Fruit fly (Drosophila melanogaster): Measurements from ENCODE around the gene kto.

Gene kto

dm6 chr3L:19817807-19818531, 18.4 kb upstream of the kto start, which contains the start of the genes Fibp and Deaf1 (continued):
- TF ChIP-seq CG31388 (GFP tag; optimal IDR thresholded peaks at IDR 0.05) (peak; percentile 49), lmd (GFP tag; IDR thresholded peaks at IDR 0.05) (peak; percentile 71; the same call in 1 of the 2 replicates), Sox102F (GFP tag; optimal IDR thresholded peaks at IDR 0.05) (no peak), CG12391 (tag; optimal IDR thresholded peaks at IDR 0.05) (peak; percentile 88), Gsc (GFP tag; IDR thresholded peaks at IDR 0.05) (0 out of 2 replicates have a peak, but pooled peaks have one; percentile 6), CG7963 (GFP tag; IDR thresholded peaks at IDR 0.05; ENCODE audit: partially characterized antibody) (peak; percentile 96), CG7372 (GFP tag; IDR thresholded peaks at IDR 0.05) (peak; percentile 59), Atf3 (GFP tag; optimal IDR thresholded peaks at IDR 0.05) (peak; percentile 79), ato (GFP tag; IDR thresholded peaks at IDR 0.05; ENCODE audit: partially characterized antibody) (peak; percentile 95), zen (tag; optimal IDR thresholded peaks at IDR 0.05) (peak; percentile 75), CTCF (GFP tag; optimal IDR thresholded peaks at IDR 0.05) (no peak), CG17385 (GFP tag; optimal IDR thresholded peaks at IDR 0.05) (peak; percentile 97), CG42726 (GFP tag; IDR thresholded peaks at IDR 0.05; ENCODE audit: partially characterized antibody) (peak; percentile 99), ind (GFP tag; optimal IDR thresholded peaks at IDR 0.05) (peak; percentile 81), CG12659 (GFP tag; optimal IDR thresholded peaks at IDR 0.05) (peak; percentile 86), CG7271 (tag; optimal IDR thresholded peaks at IDR 0.05) (no peak), Abd-B (GFP tag; optimal IDR thresholded peaks at IDR 0.05) (peak; percentile 87), bbx (GFP tag; IDR thresholded peaks at IDR 0.05; ENCODE audit: partially characterized antibody) (peak; percentile 98), CG4730 (GFP tag; IDR thresholded peaks at IDR 0.05) (0 out of 2 replicates have a peak, but pooled peaks have one; percentile 33), Blimp-1 (GFP tag; optimal IDR thresholded peaks at IDR 0.05) (peak; percentile 53), Dek (tag; optimal IDR thresholded peaks at IDR 0.05) (peak; percentile 70), mam (GFP tag; optimal IDR thresholded peaks at IDR 0.05) (peak; percentile 90), exex (tag; optimal IDR thresholded peaks at IDR 0.05) (peak; percentile 42), z (GFP tag; IDR thresholded peaks at IDR 0.05) (no peak), D19B (GFP tag; optimal IDR thresholded peaks at IDR 0.05) (peak; percentile 47), CG4617 (GFP tag; optimal IDR thresholded peaks at IDR 0.05; ENCODE audit: borderline replicate concordance) (peak; percentile 91), CG14441 (GFP tag; IDR thresholded peaks at IDR 0.05) (peak; percentile 57; the same call in 1 of the 2 replicates), dimm (GFP tag; IDR thresholded peaks at IDR 0.05) (no peak), danr (GFP tag; IDR thresholded peaks at IDR 0.05) (no peak), CG18764 (GFP tag; optimal IDR thresholded peaks at IDR 0.05) (peak; percentile 56), CG31365 (tag; optimal IDR thresholded peaks at IDR 0.05) (no peak), gt (GFP tag; IDR thresholded peaks at IDR 0.05) (no peak), CG9609 (GFP tag; optimal IDR thresholded peaks at IDR 0.05) (peak; percentile 84), crol (GFP tag; IDR thresholded peaks at IDR 0.05) (no peak), CG3407 (GFP tag; optimal IDR thresholded peaks at IDR 0.05) (peak; percentile 44), Lpt (GFP tag; optimal IDR thresholded peaks at IDR 0.05) (peak; percentile 25), CG2889 (GFP tag; IDR thresholded peaks at IDR 0.05) (peak; percentile 62; the same call in 1 of the 3 replicates), TFAM (GFP tag; optimal IDR thresholded peaks at IDR 0.05) (no peak), CG14050 (GFP tag; IDR thresholded peaks at IDR 0.05) (peak; percentile 54; the same call in 2 of the 3 replicates), bigmax (GFP tag; optimal IDR thresholded peaks at IDR 0.05) (no peak), kni (GFP tag; optimal IDR thresholded peaks at IDR 0.05) (peak; percentile 42), oc (tag; optimal IDR thresholded peaks at IDR 0.05) (no peak), CG13894 (tag; optimal IDR thresholded peaks at IDR 0.05) (peak; percentile 58), CG8359 (GFP tag; optimal IDR thresholded peaks at IDR 0.05; ENCODE audit: borderline replicate concordance) (peak; percentile 5), knrl (GFP tag; IDR thresholded peaks at IDR 0.05; ENCODE audit: partially characterized antibody) (peak; percentile 99), slbo (GFP tag; IDR thresholded peaks at IDR 0.05) (peak; percentile 87), sna (GFP tag; IDR thresholded peaks at IDR 0.05; ENCODE audit: partially characterized antibody) (peak; percentile 94), repo (GFP tag; optimal IDR thresholded peaks at IDR 0.05) (peak; percentile 51), CG17802 (tag; optimal IDR thresholded peaks at IDR 0.05) (no peak)

Measured in whole organism, embryonic.